Fruit fly (Drosophila melanogaster): ENCODE measurements around the gene Nf-YA.

DNA sequence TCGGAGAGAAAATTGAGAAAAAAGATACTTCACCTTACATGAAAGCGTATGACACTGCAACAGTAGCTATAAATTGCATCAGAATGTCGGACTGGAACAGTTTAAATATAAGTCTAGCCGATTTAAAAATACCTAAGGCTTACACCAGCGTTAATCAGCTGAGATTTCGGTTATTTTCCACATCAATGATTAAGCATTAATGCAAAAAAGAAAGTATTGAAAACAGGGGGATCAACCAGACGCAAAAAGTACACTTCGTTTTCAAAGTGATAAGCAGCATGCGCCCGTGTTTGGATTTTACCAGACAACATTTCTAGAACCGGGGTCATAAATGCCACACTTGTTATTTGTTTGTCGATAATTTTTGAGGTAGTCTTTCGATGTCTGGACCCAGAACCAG lies 19.9 kb downstream of the Nf-YA start:
- no peak for TF ChIP-seq CG7045 (GFP tag; optimal IDR thresholded peaks at IDR 0.05)
- no peak for TF ChIP-seq Crg-1 (GFP tag; optimal IDR thresholded peaks at IDR 0.05)
- TF ChIP-seq CG5204 (GFP tag; optimal IDR thresholded peaks at IDR 0.05) = no peak
- no peak for TF ChIP-seq bab1 (GFP tag; optimal IDR thresholded peaks at IDR 0.05)
- TF ChIP-seq CG7101 (tag; optimal IDR thresholded peaks at IDR 0.05) = no peak
- TF ChIP-seq pad (GFP tag; optimal IDR thresholded peaks at IDR 0.05) = no peak
- TF ChIP-seq Hr96 (GFP tag; optimal IDR thresholded peaks at IDR 0.05) = no peak
- TF ChIP-seq CG1620 (GFP tag; optimal IDR thresholded peaks at IDR 0.05) = no peak
- no peak for TF ChIP-seq CG33017 (tag; optimal IDR thresholded peaks at IDR 0.05)
- peak in 1 of 2 experiments; percentile 62 for TF ChIP-seq cnc (optimal IDR thresholded peaks at IDR 0.05)
- no peak for TF ChIP-seq kay (GFP tag; ENCODE audit: borderline replicate concordance)
- no peak for TF ChIP-seq CG12768 (GFP tag; optimal IDR thresholded peaks at IDR 0.05)
- TF ChIP-seq tj (GFP tag; optimal IDR thresholded peaks at IDR 0.05) = no peak
